Worm (Caenorhabditis elegans) whole organism, late embryonic: Measurements from ENCODE around the gene col-2.

Experiments
- C08G9.2 ChIP-seq: sonication (generic microtip); optimal IDR thresholded peaks from 2 replicates; lab custom pipeline; 2016; ENCODE audit warnings: mild to moderate bottlenecking, missing genetic modification characterization, moderate library complexity, missing compliant biosample characterization
- C38D4.7 ChIP-seq: fragments of 200-800 bp; sonication (Bioruptor generic); optimal IDR thresholded peaks from 2 replicates; lab custom pipeline; 2018; ENCODE audit warnings: mild to moderate bottlenecking, missing genetic modification characterization, moderate library complexity, missing compliant biosample characterization
- F13H6.1 ChIP-seq: sonication (generic microtip); optimal IDR thresholded peaks from 2 replicates; lab custom pipeline; 2016; ENCODE audit warnings: missing genetic modification characterization, missing compliant biosample characterization
- K02D7.2 ChIP-seq: sonication (generic microtip); optimal IDR thresholded peaks from 2 replicates; lab custom pipeline; 2017; ENCODE audit warnings: mild to moderate bottlenecking, missing genetic modification characterization, missing compliant biosample characterization
- K09A11.1 ChIP-seq: sonication (generic microtip); optimal IDR thresholded peaks from 2 replicates; lab custom pipeline; 2017; ENCODE audit warnings: antibody characterized with exemption, mild to moderate bottlenecking, missing genetic modification characterization, missing compliant biosample characterization; ENCODE audit not compliant: insufficient read depth
- ahr-1 ChIP-seq: sonication (generic microtip); optimal IDR thresholded peaks from 2 replicates; lab custom pipeline; 2016; ENCODE audit warnings: missing genetic modification characterization, missing compliant biosample characterization
- ceh-18 ChIP-seq: sonication (generic microtip); optimal IDR thresholded peaks from 2 replicates; lab custom pipeline; 2016; ENCODE audit warnings: missing genetic modification characterization, missing compliant biosample characterization
- ceh-2 ChIP-seq: sonication (generic microtip); optimal IDR thresholded peaks from 2 replicates; lab custom pipeline; 2016; ENCODE audit warnings: missing genotype, missing genetic modification characterization, missing compliant biosample characterization
- ceh-24 ChIP-seq: sonication (generic microtip); optimal IDR thresholded peaks from 2 replicates; lab custom pipeline; 2016; ENCODE audit warnings: mild to moderate bottlenecking, missing genetic modification characterization, missing compliant biosample characterization
- ceh-30 ChIP-seq: fragments of 150-350 bp; optimal IDR thresholded peaks from 2 replicates; lab custom pipeline; 2014; ENCODE audit warnings: missing biosample characterization, missing genetic modification characterization
- ceh-45 ChIP-seq: fragments of 200-800 bp; sonication (Bioruptor generic); IDR thresholded peaks from 2 replicates; pipeline ENCODE4 v1.3.6; 2022; ENCODE audit warnings: missing genetic modification reagents, missing genetic modification characterization, missing compliant biosample characterization
- ceh-48 ChIP-seq: sonication (generic microtip); optimal IDR thresholded peaks from 2 replicates; lab custom pipeline; 2016; ENCODE audit warnings: missing genetic modification characterization, inconsistent platforms, missing compliant biosample characterization
- ceh-9 ChIP-seq: sonication (generic microtip); optimal IDR thresholded peaks from 2 replicates; lab custom pipeline; 2016; ENCODE audit warnings: mild to moderate bottlenecking, missing genetic modification characterization, inconsistent platforms, missing compliant biosample characterization
- elt-4 ChIP-seq: sonication (generic microtip); optimal IDR thresholded peaks from 2 replicates; lab custom pipeline; 2016; ENCODE audit warnings: missing genetic modification characterization, missing compliant biosample characterization
- ets-4 ChIP-seq: sonication (generic microtip); optimal IDR thresholded peaks from 2 replicates; lab custom pipeline; 2016; ENCODE audit warnings: missing genetic modification characterization, missing compliant biosample characterization
- eyg-1 ChIP-seq: sonication (generic microtip); optimal IDR thresholded peaks from 2 replicates; lab custom pipeline; 2016; ENCODE audit warnings: missing genotype, missing genetic modification characterization, missing compliant biosample characterization
- fax-1 ChIP-seq: sonication (generic microtip); optimal IDR thresholded peaks from 2 replicates; lab custom pipeline; 2016; ENCODE audit warnings: missing genotype, missing genetic modification characterization, missing compliant biosample characterization
- fkh-6 ChIP-seq: sonication (generic microtip); optimal IDR thresholded peaks from 2 replicates; lab custom pipeline; 2016; ENCODE audit warnings: missing genetic modification characterization, missing compliant biosample characterization
- gmeb-2 ChIP-seq: sonication (generic microtip); optimal IDR thresholded peaks from 2 replicates; lab custom pipeline; 2016; ENCODE audit warnings: missing genetic modification characterization, inconsistent platforms, missing compliant biosample characterization
- hlh-6 ChIP-seq: sonication (generic microtip); optimal IDR thresholded peaks from 2 replicates; lab custom pipeline; 2016; ENCODE audit warnings: missing genotype, missing genetic modification characterization, missing compliant biosample characterization
- hlh-8 ChIP-seq: sonication (generic microtip); optimal IDR thresholded peaks from 2 replicates; lab custom pipeline; 2016; ENCODE audit warnings: missing genotype, missing genetic modification characterization, missing compliant biosample characterization
- nfya-1 ChIP-seq: sonication (generic microtip); optimal IDR thresholded peaks from 2 replicates; lab custom pipeline; 2017; ENCODE audit warnings: missing genetic modification characterization, mild to moderate bottlenecking, missing compliant biosample characterization, antibody characterized with exemption, moderate library complexity
- nhr-232 ChIP-seq: sonication (generic microtip); optimal IDR thresholded peaks from 2 replicates; lab custom pipeline; 2016; ENCODE audit warnings: missing genetic modification characterization, missing compliant biosample characterization
- pag-3 ChIP-seq: sonication (generic microtip); optimal IDR thresholded peaks from 2 replicates; lab custom pipeline; 2016; ENCODE audit warnings: missing compliant biosample characterization, missing genetic modification characterization, borderline replicate concordance
- pha-2 ChIP-seq: sonication (generic microtip); optimal IDR thresholded peaks from 2 replicates; lab custom pipeline; 2017; ENCODE audit warnings: mild to moderate bottlenecking, missing genetic modification characterization, missing compliant biosample characterization
- pqm-1 ChIP-seq: sonication (generic microtip); optimal IDR thresholded peaks from 2 replicates; lab custom pipeline; 2016; ENCODE audit warnings: missing genetic modification characterization, missing compliant biosample characterization
- ref-2 ChIP-seq: sonication (generic microtip); optimal IDR thresholded peaks from 2 replicates; lab custom pipeline; 2016; ENCODE audit warnings: missing genetic modification characterization, missing compliant biosample characterization
- sdc-2 ChIP-seq: sonication (generic microtip); optimal IDR thresholded peaks from 2 replicates; lab custom pipeline; 2016; ENCODE audit warnings: missing genotype, missing genetic modification characterization, missing compliant biosample characterization
- sox-2 ChIP-seq: fragments of 200-800 bp; sonication (Bioruptor generic); IDR thresholded peaks from 2 replicates; pipeline ENCODE4 v1.3.6; 2022; ENCODE audit warnings: missing genetic modification reagents, missing genetic modification characterization, missing compliant biosample characterization
- syd-9 ChIP-seq: sonication (generic microtip); optimal IDR thresholded peaks from 2 replicates; lab custom pipeline; 2016; ENCODE audit warnings: mild to moderate bottlenecking, missing genetic modification characterization, moderate library complexity, missing compliant biosample characterization
- tbx-7 ChIP-seq: sonication (generic microtip); optimal IDR thresholded peaks from 2 replicates; lab custom pipeline; 2016; ENCODE audit warnings: missing genotype, missing genetic modification characterization, missing compliant biosample characterization
- ttx-3 ChIP-seq: sonication (generic microtip); optimal IDR thresholded peaks from 2 replicates; lab custom pipeline; 2016; ENCODE audit warnings: missing genetic modification reagents, missing genetic modification characterization, missing compliant biosample characterization
- unc-86 ChIP-seq: sonication (generic microtip); optimal IDR thresholded peaks from 2 replicates; lab custom pipeline; 2016; ENCODE audit warnings: missing genetic modification characterization, missing compliant biosample characterization
- zip-5 ChIP-seq: sonication (generic microtip); optimal IDR thresholded peaks from 2 replicates; lab custom pipeline; 2016; ENCODE audit warnings: missing genetic modification characterization, missing compliant biosample characterization

The col-2 gene

ce11 chrIV:10090358-10090757, 5.1 kb upstream of the col-2 start, which contains the start of gene ttbk-5:
Gene ttbk-5 (plus strand): TSS chrIV:10090658.
- TF ChIP-seq ceh-18 (no peak), ttx-3 (tag; lab: Kevin White, UChicago) (no peak), syd-9 (tag; lab: Kevin White, UChicago) (no peak), sdc-2 (tag; lab: Kevin White, UChicago) (no peak), unc-86 (tag; lab: Kevin White, UChicago) (no peak)

- TF ChIP-seq nhr-232 (tag; lab: Kevin White, UChicago) (no peak), ceh-2 (tag; lab: Kevin White, UChicago) (no peak), sox-2 (GFP tag; lab: Robert Waterston, UW) (no peak), eyg-1 (tag; lab: Kevin White, UChicago) (no peak), ceh-45 (GFP tag; lab: Robert Waterston, UW) (no peak), fax-1 (tag; lab: Kevin White, UChicago) (no peak)
- TF ChIP-seq, all 69 proteins: peak for 0
These were observed 4.5 kb upstream of the col-2 start, which contains the start of gene ttr-39 for ce11 chrIV:10089777-10090176. Gene ttr-39 (minus strand): TSS chrIV:10089877.

- TF ChIP-seq elt-4 (tag; lab: Kevin White, UChicago) (peak; percentile 2), zip-5 (tag; lab: Kevin White, UChicago) (no peak), syd-9 (tag; lab: Kevin White, UChicago) (peak; percentile 9)
These were observed 810 bp downstream of the col-2 start, which contains the start of gene W01B6.8 for ce11 chrIV:10084323-10084959. Gene W01B6.8 (minus strand): TSS chrIV:10084373.

- TF ChIP-seq pag-3 (tag; lab: Kevin White, UChicago) (no peak), F13H6.1 (no peak), pqm-1 (no peak), hlh-6 (tag; lab: Kevin White, UChicago) (no peak), pha-2 (tag; lab: Kevin White, UChicago) (no peak), fkh-6 (tag; lab: Kevin White, UChicago) (no peak), ceh-18 (no peak), ahr-1 (no peak), ets-4 (tag; lab: Kevin White, UChicago) (no peak), C08G9.2 (tag; lab: Kevin White, UChicago) (no peak)
These were observed 4.4 kb downstream of the col-2 start, which contains the start of gene W01B6.6 for ce11 chrIV:10080816-10081215. Gene W01B6.6 (plus strand): TSS chrIV:10081116.

- TF ChIP-seq unc-86 (tag; lab: Kevin White, UChicago), result no peak
- TF ChIP-seq tbx-7 (tag; lab: Kevin White, UChicago), result no peak
- TF ChIP-seq gmeb-2, result no peak
- TF ChIP-seq ahr-1, result no peak
- TF ChIP-seq ceh-9, result no peak
- no peak for TF ChIP-seq K02D7.2 (tag; lab: Kevin White, UChicago)
- TF ChIP-seq ceh-30 (tag; lab: Kevin White, UChicago), result no peak
- TF ChIP-seq K09A11.1, result no peak
These were observed 7.2 kb downstream of the col-2 start for ce11 chrIV:10078003-10078402.

- TF ChIP-seq ref-2 (tag; lab: Kevin White, UChicago) (no peak), nfya-1 (tag; lab: Kevin White, UChicago) (no peak), ceh-48 (tag; lab: Kevin White, UChicago) (no peak), hlh-8 (tag; lab: Kevin White, UChicago) (no peak), C38D4.7 (no peak), zip-5 (tag; lab: Kevin White, UChicago) (no peak), ceh-24 (tag; lab: Kevin White, UChicago) (no peak), F13H6.1 (no peak)
These were observed 9.4 kb downstream of the col-2 start, which contains the start of gene W01B6.5 for ce11 chrIV:10075899-10076298. Gene W01B6.5 (plus strand): TSS chrIV:10076199.
